Fruit fly (Drosophila melanogaster) whole organism, wandering third instar larva: ENCODE data around the gene CG1789.

Experiments
- Abd-B ChIP-seq: fragments of >200 bp; optimal IDR thresholded peaks from 2 replicates; lab custom pipeline; 2017; ENCODE audit warnings: missing biosample characterization, missing genetic modification characterization
- CG32264 ChIP-seq: fragments of 200-800 bp; sonication (Bioruptor generic); optimal IDR thresholded peaks from 2 replicates; lab custom pipeline; 2016; ENCODE audit warnings: missing biosample characterization, missing genetic modification characterization
- CG9705 ChIP-seq: fragments of 200-800 bp; sonication (Bioruptor generic); optimal IDR thresholded peaks from 2 replicates; lab custom pipeline; 2018; ENCODE audit warnings: missing biosample characterization, mild to moderate bottlenecking, missing genetic modification characterization
- CrebA ChIP-seq: fragments of 200-800 bp; sonication (Bioruptor generic); optimal IDR thresholded peaks from 2 replicates; lab custom pipeline; 2016; ENCODE audit warnings: missing biosample characterization, mild to moderate bottlenecking, missing genetic modification characterization, borderline replicate concordance
- Dfd ChIP-seq: fragments of >200 bp; optimal IDR thresholded peaks from 2 replicates; lab custom pipeline; 2017; ENCODE audit warnings: missing biosample characterization, missing genetic modification characterization
- Dif ChIP-seq: fragments of 200-275, 200-300 bp; sonication (Bioruptor generic); optimal IDR thresholded peaks from 2 replicates; lab custom pipeline; 2018; ENCODE audit warnings: missing biosample characterization, missing genetic modification characterization; ENCODE audit not compliant: partially characterized antibody
- GATAd ChIP-seq: sonication (Bioruptor generic); optimal IDR thresholded peaks from 2 replicates; lab custom pipeline; 2016; ENCODE audit warnings: missing biosample characterization, missing genetic modification characterization
- HLH106 ChIP-seq: fragments of 200-800 bp; optimal IDR thresholded peaks from 3 replicates; lab custom pipeline; 2019; ENCODE audit warnings: missing biosample characterization, mild to moderate bottlenecking, missing genetic modification characterization, moderate library complexity
- Hnf4 ChIP-seq: fragments of 200-800 bp; sonication (Bioruptor generic); optimal IDR thresholded peaks from 2 replicates; lab custom pipeline; 2016; ENCODE audit warnings: missing biosample characterization, mild to moderate bottlenecking, missing genetic modification characterization
- Hr78 ChIP-seq: fragments of >200 bp; optimal IDR thresholded peaks from 2 replicates; lab custom pipeline; 2017; ENCODE audit warnings: missing biosample characterization, missing genetic modification characterization
- Hr83 ChIP-seq: fragments of 200-300 bp; sonication (Bioruptor generic); optimal IDR thresholded peaks from 2 replicates; lab custom pipeline; 2016; ENCODE audit warnings: missing biosample characterization, mild to moderate bottlenecking, missing genetic modification characterization, moderate library complexity; ENCODE audit not compliant: poor library complexity, severe bottlenecking
- Jra ChIP-seq: sonication (Bioruptor generic); optimal IDR thresholded peaks from 2 replicates; lab custom pipeline; 2016; ENCODE audit warnings: missing biosample characterization, missing genetic modification characterization
- Mio ChIP-seq: sonication (Bioruptor generic); optimal IDR thresholded peaks from 2 replicates; lab custom pipeline; 2016; ENCODE audit warnings: missing biosample characterization, missing genetic modification characterization
- Myc ChIP-seq: fragments of >200 bp; optimal IDR thresholded peaks from 2 replicates; lab custom pipeline; 2017
- N ChIP-seq: fragments of >200 bp; optimal IDR thresholded peaks from 2 replicates; lab custom pipeline; 2018; ENCODE audit warnings: missing biosample characterization, missing external identifiers, missing genetic modification characterization
- OdsH ChIP-seq: fragments of 200-800 bp; sonication (Bioruptor generic); optimal IDR thresholded peaks from 2 replicates; lab custom pipeline; 2016; ENCODE audit warnings: missing biosample characterization, mild to moderate bottlenecking, missing genetic modification characterization
- Rel ChIP-seq, 2 experiments: fragments of 200-800 bp; sonication (Bioruptor generic) in 1 of 2; optimal IDR thresholded peaks; 2 replicates in 1 of 2; 3 replicates in 1 of 2; lab custom pipeline; 2016 to 2019; ENCODE audit warnings: mild to moderate bottlenecking in 2 of 2, missing biosample characterization in 2 of 2, missing genetic modification characterization in 2 of 2, moderate library complexity in 1 of 2
- Sp1 ChIP-seq: fragments of 200-800 bp; sonication (Bioruptor generic); optimal IDR thresholded peaks from 3 replicates; lab custom pipeline; 2019; ENCODE audit warnings: missing biosample characterization, mild to moderate bottlenecking, missing genetic modification characterization, moderate library complexity
- Vsx2 ChIP-seq: fragments of 200-300, 225-300 bp; sonication (Bioruptor generic); optimal IDR thresholded peaks from 2 replicates; lab custom pipeline; 2018; ENCODE audit warnings: missing biosample characterization, missing genetic modification characterization; ENCODE audit not compliant: partially characterized antibody
- br ChIP-seq: fragments of 200-800 bp; sonication (Bioruptor generic); optimal IDR thresholded peaks from 2 replicates; lab custom pipeline; 2016; ENCODE audit warnings: missing biosample characterization, missing genetic modification characterization
- brk ChIP-seq: fragments of 200-800 bp; sonication (Bioruptor generic); optimal IDR thresholded peaks from 2 replicates; lab custom pipeline; 2016; ENCODE audit warnings: missing biosample characterization, mild to moderate bottlenecking, missing genetic modification characterization
- dl ChIP-seq, 2 experiments: fragments of 175-275, 200-275 bp in 1 of 2; fragments of 200-275 bp in 1 of 2; sonication (Bioruptor generic); optimal IDR thresholded peaks; lab custom pipeline; 2018; ENCODE audit warnings: mild to moderate bottlenecking in 2 of 2, missing biosample characterization in 2 of 2, missing genetic modification characterization in 2 of 2, moderate library complexity in 2 of 2; ENCODE audit not compliant: partially characterized antibody in 2 of 2, insufficient read depth in 1 of 2
- dmrt93B ChIP-seq: fragments of 200-800 bp; sonication (Bioruptor generic); optimal IDR thresholded peaks from 2 replicates; lab custom pipeline; 2018; ENCODE audit warnings: missing biosample characterization, mild to moderate bottlenecking, missing genetic modification characterization
- dsf ChIP-seq: sonication (Bioruptor generic); optimal IDR thresholded peaks from 2 replicates; lab custom pipeline; 2016; ENCODE audit warnings: missing biosample characterization, missing genetic modification characterization, borderline replicate concordance
- ey ChIP-seq: fragments of 200-800 bp; sonication (Bioruptor generic); optimal IDR thresholded peaks from 2 replicates; lab custom pipeline; 2016; ENCODE audit warnings: missing biosample characterization, missing genetic modification characterization
- foxo ChIP-seq, 2 experiments: fragments of 200-800 bp; sonication (Bioruptor generic); optimal IDR thresholded peaks; 2 replicates in 1 of 2; 3 replicates in 1 of 2; lab custom pipeline; 2016 to 2017; ENCODE audit warnings: missing biosample characterization in 2 of 2, missing genetic modification characterization in 2 of 2
- fru ChIP-seq: fragments of 200-800 bp; sonication (Bioruptor generic); optimal IDR thresholded peaks from 3 replicates; lab custom pipeline; 2016; ENCODE audit warnings: missing biosample characterization, mild to moderate bottlenecking, missing genetic modification characterization
- h ChIP-seq: fragments of 200-800 bp; sonication (Bioruptor generic); optimal IDR thresholded peaks from 3 replicates; lab custom pipeline; 2016; ENCODE audit warnings: missing biosample characterization, mild to moderate bottlenecking, missing genetic modification characterization
- jim ChIP-seq: fragments of 175-275, 200-325 bp; sonication (Bioruptor generic); optimal IDR thresholded peaks from 2 replicates; lab custom pipeline; 2016; ENCODE audit warnings: missing biosample characterization, mild to moderate bottlenecking, missing genetic modification characterization
- lola ChIP-seq: fragments of >200 bp; optimal IDR thresholded peaks from 2 replicates; lab custom pipeline; 2017; ENCODE audit warnings: missing biosample characterization, missing genetic modification characterization
- pan ChIP-seq: fragments of >200 bp; optimal IDR thresholded peaks from 2 replicates; lab custom pipeline; 2017
- psq ChIP-seq: fragments of 200-800 bp; sonication (Bioruptor generic); optimal IDR thresholded peaks from 3 replicates; lab custom pipeline; 2017; ENCODE audit warnings: missing biosample characterization, mild to moderate bottlenecking, missing genetic modification characterization, moderate library complexity
- rgr ChIP-seq: fragments of 200-800 bp; sonication (Bioruptor generic); optimal IDR thresholded peaks from 3 replicates; lab custom pipeline; 2016; ENCODE audit warnings: missing biosample characterization, mild to moderate bottlenecking, missing genetic modification characterization
- sage ChIP-seq: fragments of 200-800 bp; sonication (Bioruptor generic); optimal IDR thresholded peaks from 2 replicates; lab custom pipeline; 2016; ENCODE audit warnings: missing biosample characterization, mild to moderate bottlenecking, missing genetic modification characterization
- sv ChIP-seq: fragments of 200-800 bp; sonication (Bioruptor generic); optimal IDR thresholded peaks from 3 replicates; lab custom pipeline; 2016; ENCODE audit warnings: missing biosample characterization, missing genetic modification characterization
- tai ChIP-seq: sonication (Bioruptor generic); optimal IDR thresholded peaks from 2 replicates; lab custom pipeline; 2016; ENCODE audit warnings: missing biosample characterization, missing genetic modification characterization
- usp ChIP-seq: fragments of >200 bp; optimal IDR thresholded peaks from 2 replicates; lab custom pipeline; 2017; ENCODE audit warnings: missing biosample characterization, missing genetic modification characterization
- woc ChIP-seq: sonication (Bioruptor generic); optimal IDR thresholded peaks from 2 replicates; lab custom pipeline; 2016; ENCODE audit warnings: missing biosample characterization, mild to moderate bottlenecking, missing genetic modification characterization

CG1789 gene

DNA sequence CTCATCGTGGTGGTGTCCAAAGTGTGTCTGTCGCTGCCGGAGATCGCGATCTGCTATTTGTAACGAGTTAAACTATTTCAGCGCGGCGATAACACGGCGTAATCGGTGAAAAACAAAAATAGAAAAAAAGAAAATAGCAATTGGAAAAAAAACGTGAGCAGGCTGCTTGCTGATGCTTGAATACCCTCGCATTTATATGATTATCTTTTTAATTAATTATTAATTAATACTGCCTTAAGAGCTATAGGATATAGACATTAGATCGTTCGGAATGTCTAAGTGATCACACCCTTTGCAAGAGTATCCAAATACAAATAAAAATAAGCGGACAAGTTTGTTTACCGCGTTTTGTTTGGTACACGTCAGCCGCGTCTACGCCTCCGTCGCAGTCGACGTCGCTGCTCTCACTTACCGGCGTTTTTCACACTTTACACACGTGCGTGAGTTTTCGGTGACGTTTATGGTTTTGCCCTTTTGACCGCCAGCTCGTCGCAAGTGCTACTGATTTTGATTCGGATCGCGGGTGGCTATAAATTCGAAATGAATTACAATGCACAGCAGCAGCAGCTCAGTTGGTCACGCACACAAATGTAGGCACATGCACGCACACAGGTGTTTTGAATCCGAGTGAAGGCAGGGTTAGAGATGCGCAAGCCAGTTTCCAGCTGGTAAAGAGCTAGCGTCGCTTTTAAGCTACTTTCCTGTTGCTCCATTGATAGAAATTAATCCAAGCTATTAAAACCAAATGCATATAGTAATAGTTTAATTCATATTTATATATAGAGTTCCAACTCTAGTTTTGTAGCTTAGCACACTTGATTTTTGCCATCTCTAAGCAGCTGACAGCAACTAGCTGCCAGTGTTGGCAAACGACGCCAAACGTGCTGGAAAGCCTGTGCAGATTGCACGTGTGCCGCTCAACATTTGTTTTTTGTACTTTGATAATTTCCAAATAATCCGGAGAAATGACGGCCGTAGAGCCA lies 6.0 kb upstream of the CG1789 start, which contains the start of the genes CG2004 and CG1785:
TSS of gene CG2004 (minus strand) at position 861 of the 983 bp plus-strand sequence.
TSS of gene CG1785 (plus strand) at position 873 of the 983 bp plus-strand sequence.
- TF ChIP-seq Rel (GFP tag; optimal IDR thresholded peaks at IDR 0.05; lab: Kevin White, UChicago) = no peak
- peak; percentile 70 for TF ChIP-seq Rel (tag; optimal IDR thresholded peaks at IDR 0.05; lab: Kevin White, UChicago)
- peak; percentile 91 for TF ChIP-seq OdsH
- peak; percentile 95 for TF ChIP-seq h (GFP tag; lab: Kevin White, UChicago)
- TF ChIP-seq N (GFP tag; lab: Kevin White, UChicago) = no peak
- peak; percentile 90 for TF ChIP-seq br (GFP tag; lab: Kevin White, UChicago)
- TF ChIP-seq Dfd (GFP tag; lab: Kevin White, UChicago) = no peak
- no peak for TF ChIP-seq brk
- peak; percentile 86 for TF ChIP-seq Jra (GFP tag; lab: Kevin White, UChicago)
- TF ChIP-seq Myc (lab: Kevin White, UChicago) = peak; percentile 88
- TF ChIP-seq Mio (GFP tag; lab: Kevin White, UChicago) = no peak
- TF ChIP-seq pan (lab: Kevin White, UChicago) = no peak
- peak; percentile 93 for TF ChIP-seq sv (GFP tag; lab: Kevin White, UChicago)
- TF ChIP-seq foxo (GFP tag; optimal IDR thresholded peaks at IDR 0.05; lab: Kevin White, UChicago) = peak in 1 of 2 experiments; percentile 96
- TF ChIP-seq CG9705 (GFP tag; lab: Kevin White, UChicago) = peak; percentile 87
- peak; percentile 94 for TF ChIP-seq rgr
- TF ChIP-seq dl (GFP tag; optimal IDR thresholded peaks at IDR 0.05; lab: Kevin White, UChicago; ENCODE audit: insufficient read depth in 1 of 2, partially characterized antibody in 2 of 2) = no peak
- no peak for TF ChIP-seq Hr83 (GFP tag; lab: Kevin White, UChicago)
- peak; percentile 90 for TF ChIP-seq ey (GFP tag; lab: Kevin White, UChicago)
- TF ChIP-seq fru (GFP tag; lab: Kevin White, UChicago) = peak; percentile 94
- TF ChIP-seq Hnf4 (GFP tag; lab: Kevin White, UChicago) = peak; percentile 92
- peak; percentile 84 for TF ChIP-seq sage (GFP tag; lab: Kevin White, UChicago)
- no peak for TF ChIP-seq usp (GFP tag; lab: Kevin White, UChicago)
- peak; percentile 93 for TF ChIP-seq HLH106 (tag; lab: Kevin White, UChicago)
- TF ChIP-seq dmrt93B = peak; percentile 87
- peak; percentile 81 for TF ChIP-seq dsf (GFP tag; lab: Kevin White, UChicago)
- TF ChIP-seq tai (GFP tag; lab: Kevin White, UChicago) = no peak
- peak; percentile 42 for TF ChIP-seq CG32264 (GFP tag; lab: Kevin White, UChicago)
- TF ChIP-seq Abd-B (GFP tag; lab: Kevin White, UChicago) = no peak
- TF ChIP-seq psq (GFP tag; lab: Kevin White, UChicago) = peak; percentile 89
- peak; percentile 80 for TF ChIP-seq woc
- peak; percentile 87 for TF ChIP-seq Sp1 (GFP tag; lab: Kevin White, UChicago)
- no peak for TF ChIP-seq jim (GFP tag; lab: Kevin White, UChicago)
- TF ChIP-seq Vsx2 (GFP tag; lab: Kevin White, UChicago) = no peak
- TF ChIP-seq lola = no peak
- TF ChIP-seq GATAd (GFP tag; lab: Kevin White, UChicago) = peak; percentile 88
- no peak for TF ChIP-seq Hr78 (GFP tag; lab: Kevin White, UChicago)
- no peak for TF ChIP-seq CrebA (GFP tag; lab: Kevin White, UChicago)
- no peak for TF ChIP-seq Dif (GFP tag; lab: Kevin White, UChicago)

DNA sequence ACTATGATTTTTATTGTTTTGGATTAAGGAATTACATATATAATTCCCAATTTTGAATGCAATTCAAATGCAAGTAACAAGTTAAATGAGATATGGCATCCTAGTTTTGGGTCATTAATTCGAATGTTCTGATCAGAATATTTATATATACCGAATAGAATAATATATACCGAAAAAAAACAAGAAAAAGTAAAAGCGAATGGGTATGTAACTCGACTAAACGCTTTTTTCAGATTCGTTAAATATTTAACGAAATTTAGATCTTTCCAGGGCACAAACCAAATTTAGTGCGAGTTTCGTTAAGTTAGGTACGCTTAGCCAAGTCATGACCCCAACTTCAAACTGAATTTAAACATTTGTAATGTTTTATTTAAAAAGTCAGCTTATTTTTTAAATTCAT lies 1.2 kb downstream of the CG1789 start:
- TF ChIP-seq CrebA (GFP tag; lab: Kevin White, UChicago) = no peak
- TF ChIP-seq tai (GFP tag; lab: Kevin White, UChicago) = no peak
- TF ChIP-seq Hnf4 (GFP tag; lab: Kevin White, UChicago) = no peak
- peak; percentile 68 for TF ChIP-seq Myc (lab: Kevin White, UChicago)
